Fruit fly (Drosophila melanogaster) whole organism, embryonic: ENCODE measurements around the gene dgt6.

ENCODE experiments used
- ATbp ChIP-seq: fragments of 200-800 bp; sonication (Bioruptor generic); optimal IDR thresholded peaks from 2 replicates; lab custom pipeline; 2017; ENCODE audit warnings: missing biosample characterization, mild to moderate bottlenecking, missing genetic modification characterization, missing genetic modification reagents
- Adf1 ChIP-seq: fragments of 200-800 bp; sonication (Bioruptor generic); IDR thresholded peaks from 2 replicates; pipeline ENCODE4 v1.3.6; 2022; ENCODE audit warnings: missing biosample characterization, missing genetic modification characterization
- Antp ChIP-seq: fragments of 200-800 bp; sonication (Bioruptor generic); optimal IDR thresholded peaks from 3 replicates; lab custom pipeline; 2016; ENCODE audit warnings: missing biosample characterization, missing genetic modification characterization
- CG10274 ChIP-seq: fragments of 200-800 bp; sonication (Bioruptor generic); optimal IDR thresholded peaks from 3 replicates; lab custom pipeline; 2017; ENCODE audit warnings: missing biosample characterization, mild to moderate bottlenecking, missing genetic modification characterization
- CG12071 ChIP-seq: fragments of 200-800 bp; sonication (Bioruptor generic); optimal IDR thresholded peaks from 3 replicates; lab custom pipeline; 2018; ENCODE audit warnings: missing biosample characterization, mild to moderate bottlenecking, missing genetic modification characterization
- CG12236 ChIP-seq: fragments of 200-800 bp; sonication (Bioruptor generic); optimal IDR thresholded peaks from 2 replicates; lab custom pipeline; 2016; ENCODE audit warnings: missing biosample characterization, missing genetic modification characterization
- CG12942 ChIP-seq: fragments of 200-800 bp; sonication (Bioruptor generic); optimal IDR thresholded peaks from 3 replicates; lab custom pipeline; 2016; ENCODE audit warnings: missing biosample characterization, missing genetic modification characterization
- CG13775 ChIP-seq: fragments of 200-800 bp; sonication (Bioruptor generic); optimal IDR thresholded peaks from 3 replicates; lab custom pipeline; 2017; ENCODE audit warnings: missing biosample characterization, mild to moderate bottlenecking, missing genetic modification characterization
- CG15601 ChIP-seq: fragments of 200-800 bp; sonication (Bioruptor generic); optimal IDR thresholded peaks from 3 replicates; lab custom pipeline; 2019; ENCODE audit warnings: missing biosample characterization, mild to moderate bottlenecking, missing genetic modification characterization, moderate library complexity
- CG1602 ChIP-seq: fragments of 200-800 bp; sonication (Bioruptor generic); optimal IDR thresholded peaks from 3 replicates; lab custom pipeline; 2016; ENCODE audit warnings: missing biosample characterization, missing genetic modification characterization
- CG18011 ChIP-seq: fragments of 200-800 bp; sonication (Bioruptor generic); optimal IDR thresholded peaks from 2 replicates; lab custom pipeline; 2017; ENCODE audit warnings: missing biosample characterization, missing genetic modification characterization, mild to moderate bottlenecking, moderate library complexity, missing genotype
- CG2199 ChIP-seq: fragments of 200-800 bp; sonication (Bioruptor generic); IDR thresholded peaks from 3 replicates; pipeline ENCODE4 v1.3.6; 2022; ENCODE audit warnings: missing biosample characterization, missing genetic modification characterization
- CG2202 ChIP-seq: fragments of 200-800 bp; sonication (Bioruptor generic); optimal IDR thresholded peaks from 2 replicates; lab custom pipeline; 2018; ENCODE audit warnings: missing biosample characterization, mild to moderate bottlenecking, missing genetic modification characterization
- CG2712 ChIP-seq: fragments of 200-800 bp; optimal IDR thresholded peaks from 3 replicates; lab custom pipeline; 2019; ENCODE audit warnings: missing biosample characterization, mild to moderate bottlenecking, missing genetic modification characterization, moderate library complexity
- CG3163 ChIP-seq: fragments of 200-800 bp; sonication (Bioruptor generic); optimal IDR thresholded peaks from 3 replicates; lab custom pipeline; 2016; ENCODE audit warnings: missing biosample characterization, missing genetic modification characterization
- CG4424 ChIP-seq: fragments of 200-800 bp; sonication (Bioruptor generic); optimal IDR thresholded peaks from 3 replicates; lab custom pipeline; 2016; ENCODE audit warnings: missing biosample characterization, missing genetic modification characterization
- CG6654 ChIP-seq: fragments of 200-800 bp; sonication (Bioruptor generic); optimal IDR thresholded peaks from 2 replicates; lab custom pipeline; 2017; ENCODE audit warnings: missing biosample characterization, mild to moderate bottlenecking, missing genetic modification characterization
- CG7786 ChIP-seq: fragments of 200-800 bp; sonication (Bioruptor generic); optimal IDR thresholded peaks from 2 replicates; lab custom pipeline; 2016; ENCODE audit warnings: missing biosample characterization, missing genetic modification characterization
- CG7963 ChIP-seq: fragments of 200-800 bp; sonication (Bioruptor generic); IDR thresholded peaks from 3 replicates; pipeline ENCODE4 v1.3.6; 2022; ENCODE audit warnings: missing biosample characterization, missing genetic modification characterization; ENCODE audit not compliant: partially characterized antibody
- CrebB ChIP-seq: fragments of 200-800 bp; sonication (Bioruptor generic); optimal IDR thresholded peaks from 3 replicates; lab custom pipeline; 2018; ENCODE audit warnings: missing biosample characterization, mild to moderate bottlenecking, missing genetic modification characterization
- Dref ChIP-seq: fragments of 200-800 bp; sonication (Bioruptor generic); IDR thresholded peaks from 2 replicates; pipeline ENCODE4 v1.3.6; 2022; ENCODE audit warnings: missing biosample characterization, missing genetic modification characterization
- Elba2 ChIP-seq: fragments of 200-800 bp; sonication (Bioruptor generic); optimal IDR thresholded peaks from 3 replicates; lab custom pipeline; 2016; ENCODE audit warnings: missing biosample characterization, missing genetic modification characterization
- HLH4C ChIP-seq: fragments of 200-800 bp; sonication (Bioruptor generic); IDR thresholded peaks from 3 replicates; pipeline ENCODE4 v1.3.6; 2022; ENCODE audit warnings: missing biosample characterization, missing genetic modification characterization; ENCODE audit not compliant: partially characterized antibody
- HLH54F ChIP-seq: fragments of 200-800 bp; sonication (Bioruptor generic); optimal IDR thresholded peaks from 3 replicates; lab custom pipeline; 2016; ENCODE audit warnings: missing biosample characterization, missing genetic modification characterization
- Hand ChIP-seq: fragments of 200-800 bp; sonication (Bioruptor generic); optimal IDR thresholded peaks from 2 replicates; lab custom pipeline; 2017; ENCODE audit warnings: mild to moderate bottlenecking, missing biosample characterization, missing genetic modification reagents, missing genetic modification characterization
- Hmr ChIP-seq: fragments of 200-800 bp; sonication (Bioruptor generic); optimal IDR thresholded peaks from 3 replicates; lab custom pipeline; 2017; ENCODE audit warnings: mild to moderate bottlenecking, missing biosample characterization, missing genetic modification reagents, missing genetic modification characterization
- Jarid2 ChIP-seq: fragments of 200-800 bp; sonication (Bioruptor generic); optimal IDR thresholded peaks from 3 replicates; lab custom pipeline; 2017; ENCODE audit warnings: mild to moderate bottlenecking, missing biosample characterization, missing genetic modification reagents, missing genetic modification characterization
- Kr ChIP-seq: fragments of 200-800 bp; sonication (Bioruptor generic); optimal IDR thresholded peaks from 2 replicates; lab custom pipeline; 2017; ENCODE audit warnings: missing biosample characterization, mild to moderate bottlenecking, missing genetic modification characterization
- Mes4 ChIP-seq: fragments of 200-800 bp; sonication (Bioruptor generic); optimal IDR thresholded peaks from 2 replicates; lab custom pipeline; 2016; ENCODE audit warnings: missing biosample characterization, missing genetic modification characterization
- PHDP ChIP-seq: fragments of 200-800 bp; sonication (Bioruptor generic); optimal IDR thresholded peaks from 3 replicates; lab custom pipeline; 2018; ENCODE audit warnings: missing biosample characterization, mild to moderate bottlenecking, missing genetic modification characterization, moderate library complexity
- Spps ChIP-seq: fragments of 200-800 bp; sonication (Bioruptor generic); optimal IDR thresholded peaks from 2 replicates; lab custom pipeline; 2018; ENCODE audit warnings: missing biosample characterization, mild to moderate bottlenecking, missing genetic modification characterization
- al ChIP-seq: fragments of 200-800 bp; sonication (Bioruptor generic); IDR thresholded peaks from 2 replicates; pipeline ENCODE4 v1.3.6; 2022; ENCODE audit warnings: missing biosample characterization, missing genetic modification characterization
- amos ChIP-seq: fragments of 200-800 bp; sonication (Bioruptor generic); IDR thresholded peaks from 2 replicates; pipeline ENCODE4 v1.3.6; 2022; ENCODE audit warnings: missing biosample characterization, missing genetic modification characterization; ENCODE audit not compliant: partially characterized antibody
- bab2 ChIP-seq: fragments of 200-800 bp; sonication (Bioruptor generic); optimal IDR thresholded peaks from 2 replicates; lab custom pipeline; 2016; ENCODE audit warnings: missing biosample characterization, missing genetic modification characterization
- bsh ChIP-seq, 2 experiments: fragments of 200-800 bp; sonication (Bioruptor generic); optimal IDR thresholded peaks; 2 replicates each; lab custom pipeline; 2017 to 2018; ENCODE audit warnings: mild to moderate bottlenecking in 2 of 2, missing biosample characterization in 2 of 2, missing genetic modification characterization in 2 of 2, moderate library complexity in 1 of 2
- cad ChIP-seq: fragments of >200 bp; optimal IDR thresholded peaks from 2 replicates; lab custom pipeline; 2017; ENCODE audit warnings: missing biosample characterization, missing genetic modification characterization
- chm ChIP-seq: fragments of 200-800 bp; sonication (Bioruptor generic); IDR thresholded peaks from 2 replicates; pipeline ENCODE4 v1.3.6; 2022; ENCODE audit warnings: missing biosample characterization, missing genetic modification characterization
- crol ChIP-seq: fragments of 200-800 bp; sonication (Bioruptor generic); IDR thresholded peaks from 2 replicates; pipeline ENCODE4 v1.3.6; 2022; ENCODE audit warnings: missing biosample characterization, missing genetic modification characterization
- esg ChIP-seq: fragments of 200-800 bp; sonication (Bioruptor generic); conservative IDR thresholded peaks from 2 replicates; pipeline ENCODE4 v1.3.6; 2022; ENCODE audit warnings: missing biosample characterization, missing genetic modification characterization
- ewg ChIP-seq: fragments of 200-800 bp; sonication (Bioruptor generic); optimal IDR thresholded peaks from 3 replicates; lab custom pipeline; 2017; ENCODE audit warnings: mild to moderate bottlenecking, missing biosample characterization, missing genetic modification reagents, missing genetic modification characterization
- gcm ChIP-seq: fragments of 200-800 bp; sonication (Bioruptor generic); optimal IDR thresholded peaks from 2 replicates; lab custom pipeline; 2019; ENCODE audit warnings: missing biosample characterization, mild to moderate bottlenecking, missing genetic modification characterization, moderate library complexity
- gro ChIP-seq: fragments of 200-800 bp; sonication (Bioruptor generic); optimal IDR thresholded peaks from 2 replicates; lab custom pipeline; 2016; ENCODE audit warnings: missing biosample characterization, missing genetic modification characterization
- insv ChIP-seq, 2 experiments: fragments of 200-800 bp; sonication (Bioruptor generic); optimal IDR thresholded peaks; 3 replicates each; lab custom pipeline; 2016 to 2018; ENCODE audit warnings: missing biosample characterization in 2 of 2, missing genetic modification characterization in 2 of 2
- ken ChIP-seq: fragments of 200-800 bp; sonication (Bioruptor generic); IDR thresholded peaks from 3 replicates; pipeline ENCODE4 v1.3.6; 2022; ENCODE audit warnings: missing biosample characterization, missing genetic modification characterization
- odd ChIP-seq: fragments of 200-800 bp; sonication (Bioruptor generic); optimal IDR thresholded peaks from 2 replicates; lab custom pipeline; 2017; ENCODE audit warnings: missing biosample characterization, mild to moderate bottlenecking, missing genetic modification characterization
- pho ChIP-seq: fragments of 200-800 bp; sonication (Bioruptor generic); optimal IDR thresholded peaks from 2 replicates; lab custom pipeline; 2016; ENCODE audit warnings: missing biosample characterization, missing genetic modification characterization
- sima ChIP-seq: fragments of 200-800 bp; sonication (Bioruptor generic); optimal IDR thresholded peaks from 2 replicates; lab custom pipeline; 2016; ENCODE audit warnings: missing biosample characterization, missing genetic modification characterization
- sisA ChIP-seq: fragments of 200-800 bp; sonication (Bioruptor generic); IDR thresholded peaks from 2 replicates; pipeline ENCODE4 v1.3.6; 2022; ENCODE audit warnings: missing biosample characterization, missing genetic modification characterization
- tll ChIP-seq, 2 experiments: fragments of 200-800 bp in 1 of 2; fragments of >200 bp in 1 of 2; sonication (Bioruptor generic) in 1 of 2; optimal IDR thresholded peaks; 2 replicates each; lab custom pipeline; 2017 to 2019; ENCODE audit warnings: missing biosample characterization in 2 of 2, missing genetic modification characterization in 2 of 2, mild to moderate bottlenecking in 1 of 2, moderate library complexity in 1 of 2
- ttk ChIP-seq: fragments of 200-800 bp; sonication (Bioruptor generic); IDR thresholded peaks from 2 replicates; pipeline ENCODE4 v2.1.2; 2022; ENCODE audit warnings: missing biosample characterization, missing genetic modification characterization

dgt6 gene

DNA sequence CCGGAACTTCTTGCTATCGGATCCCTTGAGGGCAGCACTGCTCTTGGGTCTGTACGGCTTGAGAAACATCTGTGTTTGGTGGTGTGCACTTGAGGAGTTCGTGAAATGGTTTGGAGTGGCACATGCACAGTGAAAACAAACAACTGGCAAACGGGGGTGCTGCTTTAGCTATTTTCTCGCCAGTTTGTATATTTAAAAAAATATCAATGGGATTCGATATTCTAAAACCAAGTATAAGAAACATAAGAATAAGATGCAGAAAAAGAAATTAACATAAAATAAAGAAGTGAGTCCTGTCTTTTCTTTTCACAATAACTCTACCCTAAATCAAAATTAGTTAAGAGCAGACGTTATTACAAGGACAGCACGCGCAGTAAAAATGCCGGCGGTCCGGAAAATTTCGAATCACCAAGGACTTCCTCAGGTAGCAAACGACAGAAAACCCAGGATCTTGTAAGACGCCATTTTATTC is 20.9 kb upstream of the dgt6 start, which contains the start of gene eIF2D (continued):
- no peak for TF ChIP-seq CG6654 (GFP tag; lab: Kevin White, UChicago)
- peak; percentile 16 for TF ChIP-seq ewg (GFP tag; lab: Kevin White, UChicago)
- TF ChIP-seq Elba2 (GFP tag; lab: Kevin White, UChicago) = no peak
- TF ChIP-seq CG2712 = peak; percentile 78
- no peak for TF ChIP-seq CG12236 (GFP tag; lab: Kevin White, UChicago)
- 0 out of 3 replicates have a peak, but pooled peaks have one; percentile 49 for TF ChIP-seq ken (GFP tag; lab: Robert Waterston, UW)
- TF ChIP-seq CG18011 (GFP tag; lab: Kevin White, UChicago) = peak; percentile 30
- peak; percentile 32 for TF ChIP-seq CG15601 (tag; lab: Kevin White, UChicago)
- TF ChIP-seq sisA (GFP tag; lab: Robert Waterston, UW) = no peak; the same call in 1 of the 2 replicates
- peak; percentile 17 for TF ChIP-seq Mes4 (GFP tag; lab: Kevin White, UChicago)
- no peak for TF ChIP-seq CG2202
- no peak for TF ChIP-seq odd (GFP tag; lab: Kevin White, UChicago)
- peak; percentile 60 for TF ChIP-seq CG13775 (GFP tag; lab: Kevin White, UChicago)
- peak; percentile 40; the same call in 1 of the 3 replicates for TF ChIP-seq CG2199 (GFP tag; lab: Robert Waterston, UW)
- peak; percentile 1 to 61 for TF ChIP-seq bsh (GFP tag; optimal IDR thresholded peaks at IDR 0.05; lab: Kevin White, UChicago)
- peak; percentile 26 for TF ChIP-seq gcm (GFP tag; lab: Kevin White, UChicago)
- peak; percentile 17 for TF ChIP-seq Antp (GFP tag; lab: Kevin White, UChicago)
- TF ChIP-seq CrebB (tag; lab: Kevin White, UChicago) = peak; percentile 40
- peak; percentile 36 for TF ChIP-seq ATbp (GFP tag; lab: Kevin White, UChicago)
- peak; percentile 37 for TF ChIP-seq bab2 (GFP tag; lab: Kevin White, UChicago)
- TF ChIP-seq Kr (GFP tag; lab: Kevin White, UChicago) = no peak
- peak; percentile 62 for TF ChIP-seq ttk (GFP tag; lab: Robert Waterston, UW)
- TF ChIP-seq Spps (tag; lab: Kevin White, UChicago) = peak; percentile 35
- TF ChIP-seq CG7963 (GFP tag; lab: Robert Waterston, UW) = no peak
- TF ChIP-seq amos = no peak
- TF ChIP-seq insv (GFP tag; optimal IDR thresholded peaks at IDR 0.05; lab: Kevin White, UChicago) = peak in 1 of 2 experiments; percentile 41
- TF ChIP-seq CG4424 (GFP tag; lab: Kevin White, UChicago) = peak; percentile 66
- peak; percentile 24 for TF ChIP-seq pho (GFP tag; lab: Kevin White, UChicago)
- TF ChIP-seq Dref (GFP tag; lab: Robert Waterston, UW) = no peak
- peak; percentile 18; the same call in 1 of the 2 replicates for TF ChIP-seq al (GFP tag; lab: Robert Waterston, UW)
- no peak for TF ChIP-seq CG12071 (GFP tag; lab: Kevin White, UChicago)
- no peak for TF ChIP-seq HLH4C (GFP tag; lab: Robert Waterston, UW)
- TF ChIP-seq CG1602 (GFP tag; lab: Kevin White, UChicago) = peak; percentile 22
- TF ChIP-seq chm (GFP tag; lab: Robert Waterston, UW) = peak; percentile 72
- TF ChIP-seq sima (GFP tag; lab: Kevin White, UChicago) = no peak
- TF ChIP-seq gro = peak; percentile 5
- TF ChIP-seq crol (GFP tag; lab: Robert Waterston, UW) = no peak
- no peak for TF ChIP-seq Jarid2 (GFP tag; lab: Kevin White, UChicago)
- TF ChIP-seq HLH54F (GFP tag; lab: Kevin White, UChicago) = no peak
- TF ChIP-seq Adf1 (GFP tag; lab: Robert Waterston, UW) = no peak
- peak; percentile 65 for TF ChIP-seq Hmr (GFP tag; lab: Kevin White, UChicago)
- TF ChIP-seq CG10274 (GFP tag; lab: Kevin White, UChicago) = no peak
- TF ChIP-seq Hand (GFP tag; lab: Kevin White, UChicago) = no peak
- no peak for TF ChIP-seq CG12942 (GFP tag; lab: Kevin White, UChicago)
- TF ChIP-seq PHDP (tag; lab: Kevin White, UChicago) = peak; percentile 63
- no peak for TF ChIP-seq cad
- TF ChIP-seq tll (GFP tag; optimal IDR thresholded peaks at IDR 0.05; lab: Kevin White, UChicago) = no peak
- TF ChIP-seq esg (GFP tag; lab: Robert Waterston, UW) = peak; percentile 10; the same call in 1 of the 2 replicates
- TF ChIP-seq CG7786 (GFP tag; lab: Kevin White, UChicago) = peak; percentile 35
- no peak for TF ChIP-seq CG3163 (GFP tag; lab: Kevin White, UChicago)
